Worm (Caenorhabditis elegans) whole organism, early embryonic: Measurements from ENCODE around the gene pdhb-1.
A peak's percentile ranks its signal among the peaks of the same experiment; 100 is the strongest.

ENCODE experiments used
- B0310.2 ChIP-seq: sonication (generic microtip); optimal IDR thresholded peaks from 2 replicates; lab custom pipeline; 2016; ENCODE audit warnings: mild to moderate bottlenecking, missing genetic modification characterization, missing compliant biosample characterization
- F13C5.2 ChIP-seq: sonication (generic microtip); optimal IDR thresholded peaks from 2 replicates; lab custom pipeline; 2017; ENCODE audit warnings: mild to moderate bottlenecking, missing genetic modification characterization, inconsistent platforms, missing compliant biosample characterization
- aly-1 ChIP-seq: sonication (generic microtip); optimal IDR thresholded peaks from 2 replicates; lab custom pipeline; 2016; ENCODE audit warnings: missing genetic modification characterization, missing compliant biosample characterization
- ama-1 ChIP-seq: fragments of 150-350 bp; optimal IDR thresholded peaks from 2 replicates; lab custom pipeline; 2014
- ceh-13 ChIP-seq: fragments of 200-800 bp; sonication (Bioruptor generic); optimal IDR thresholded peaks from 2 replicates; lab custom pipeline; 2018; ENCODE audit warnings: mild to moderate bottlenecking, missing genetic modification characterization, missing compliant biosample characterization
- ceh-36 ChIP-seq: sonication (generic microtip); optimal IDR thresholded peaks from 2 replicates; lab custom pipeline; 2016; ENCODE audit warnings: missing genetic modification characterization, inconsistent platforms, missing compliant biosample characterization
- ets-7 ChIP-seq: sonication (generic microtip); optimal IDR thresholded peaks from 2 replicates; lab custom pipeline; 2016; ENCODE audit warnings: missing genotype, missing genetic modification characterization, missing compliant biosample characterization
- flt-1 ChIP-seq: fragments of 200-800 bp; sonication (Bioruptor generic); IDR thresholded peaks from 2 replicates; pipeline ENCODE4 v1.3.6; 2022; ENCODE audit warnings: missing genetic modification characterization, missing compliant biosample characterization
- hmbx-1 ChIP-seq: sonication (generic microtip); optimal IDR thresholded peaks from 2 replicates; lab custom pipeline; 2016; ENCODE audit warnings: mild to moderate bottlenecking, missing genetic modification characterization, missing compliant biosample characterization
- hmg-4 ChIP-seq: fragments of 200-800 bp; sonication (Bioruptor generic); optimal IDR thresholded peaks from 2 replicates; lab custom pipeline; 2018; ENCODE audit warnings: mild to moderate bottlenecking, missing genetic modification characterization, missing compliant biosample characterization
- hnd-1 ChIP-seq: sonication (generic microtip); optimal IDR thresholded peaks from 2 replicates; lab custom pipeline; 2016; ENCODE audit warnings: missing genetic modification characterization, missing compliant biosample characterization
- pes-1 ChIP-seq: fragments of 200-800 bp; sonication (Bioruptor generic); IDR thresholded peaks from 2 replicates; pipeline ENCODE4 v1.3.6; 2022; ENCODE audit warnings: missing genetic modification reagents, missing genetic modification characterization, missing compliant biosample characterization
- scrt-1 ChIP-seq: fragments of 200-800 bp; sonication (Bioruptor generic); IDR thresholded peaks from 2 replicates; pipeline ENCODE4 v1.3.6; 2022; ENCODE audit warnings: missing genetic modification characterization, missing compliant biosample characterization
- sea-1 ChIP-seq: fragments of 200-800 bp; sonication (Bioruptor generic); conservative IDR thresholded peaks from 2 replicates; pipeline ENCODE4 v1.3.6; 2022; ENCODE audit warnings: missing genetic modification characterization, missing compliant biosample characterization
- tbx-11 ChIP-seq: fragments of 200-800 bp; sonication (Bioruptor generic); IDR thresholded peaks from 2 replicates; pipeline ENCODE4 v1.3.6; 2022; ENCODE audit warnings: missing genetic modification characterization, missing compliant biosample characterization
- tbx-37 ChIP-seq: fragments of 200-800 bp; sonication (Bioruptor generic); conservative IDR thresholded peaks from 2 replicates; pipeline ENCODE4 v1.3.6; 2022; ENCODE audit warnings: missing genetic modification reagents, missing genetic modification characterization, missing compliant biosample characterization
- tra-4 ChIP-seq: sonication (generic microtip); optimal IDR thresholded peaks from 2 replicates; lab custom pipeline; 2017; ENCODE audit warnings: missing genetic modification characterization, missing compliant biosample characterization

Gene pdhb-1

DNA sequence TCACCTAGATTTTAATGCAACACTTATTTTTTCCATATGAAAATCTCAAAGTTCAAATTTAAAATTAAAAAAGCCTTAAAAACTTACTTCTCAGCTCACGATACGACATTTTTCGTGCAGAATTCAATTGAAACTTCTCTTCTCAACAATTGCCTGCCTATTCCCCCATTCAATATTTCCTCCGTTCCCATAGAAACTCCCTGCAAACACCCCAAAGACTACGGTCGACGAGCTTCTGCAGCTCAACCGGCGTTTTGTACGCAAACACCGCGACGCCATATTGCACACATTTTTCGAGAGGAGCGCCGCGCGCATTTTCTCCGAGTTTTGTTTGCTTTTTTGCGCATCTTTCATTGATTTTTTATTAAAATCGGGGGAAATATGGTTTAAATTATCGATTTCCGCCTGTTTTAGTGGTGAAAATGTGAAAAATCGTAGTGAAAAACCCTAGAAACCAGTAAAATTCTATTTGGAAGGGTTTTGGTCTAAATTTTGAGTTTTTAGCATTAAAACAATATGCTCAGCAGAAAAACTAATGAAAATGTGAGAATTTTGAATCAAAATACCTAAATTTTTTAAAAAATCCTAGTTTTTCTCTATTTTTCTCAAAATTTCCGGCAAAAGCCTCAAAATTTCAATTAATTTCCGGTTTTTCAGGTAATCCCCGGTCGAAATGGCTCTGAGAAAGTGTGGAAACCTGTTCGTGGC is at the start of gene pdhb-1, which contains the start of gene dyf-3:
Gene pdhb-1 (plus strand): TSS at position 658 of the 708 bp plus-strand sequence.
Gene dyf-3 (minus strand): TSS at position 217 of the 708 bp plus-strand sequence.
- 0 out of 2 replicates have a peak, but pooled peaks have one; percentile 38 for TF ChIP-seq scrt-1 (GFP tag; lab: Robert Waterston, UW)
- no peak for TF ChIP-seq tbx-11 (GFP tag; lab: Robert Waterston, UW)
- peak; percentile 40 for TF ChIP-seq F13C5.2

DNA sequence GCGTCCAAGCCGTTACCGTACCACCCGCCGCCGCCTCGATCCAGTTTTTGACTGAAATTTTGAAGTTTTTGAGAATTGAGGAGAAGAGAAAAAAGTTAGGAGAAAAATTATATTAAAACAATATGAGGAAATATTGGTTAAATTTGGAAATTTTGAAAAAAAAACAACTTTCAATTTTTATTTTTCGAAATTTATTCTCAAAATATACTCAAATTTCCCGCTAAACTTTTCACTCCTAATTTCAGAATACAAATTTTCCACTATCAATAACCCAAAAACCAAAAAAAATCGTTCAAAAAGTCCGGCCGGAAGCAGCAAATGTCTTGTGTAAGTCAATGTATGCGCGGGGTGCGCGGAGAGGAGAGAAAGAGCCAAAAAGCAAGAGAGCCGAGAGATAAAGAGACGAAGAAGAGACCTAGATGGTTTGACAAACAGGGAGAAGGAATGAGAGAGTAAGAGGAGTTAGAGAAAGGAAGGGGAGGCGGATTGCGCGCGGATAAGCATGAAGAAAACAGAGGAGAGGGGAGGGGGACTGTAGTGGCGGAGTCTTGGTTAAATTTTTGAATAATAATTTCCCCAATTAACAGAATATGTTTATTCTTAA is 49.4 kb upstream of the pdhb-1 start, which contains the start of gene elks-1:
Gene elks-1 (minus strand): TSS at position 51 of the 604 bp plus-strand sequence.
- no peak for TF ChIP-seq scrt-1 (GFP tag; lab: Robert Waterston, UW)
- TF ChIP-seq aly-1 (tag; lab: Kevin White, UChicago): no peak
- no peak for TF ChIP-seq ama-1 (lab: Kevin White, UChicago)
- TF ChIP-seq ceh-13 (GFP tag; lab: Kevin White, UChicago): no peak
- no peak for TF ChIP-seq hmg-4
- no peak for TF ChIP-seq tra-4 (tag; lab: Kevin White, UChicago)
- no peak for TF ChIP-seq tbx-37
- TF ChIP-seq flt-1: peak; percentile 34; the same call in 1 of the 2 replicates
- TF ChIP-seq hnd-1 (tag; lab: Kevin White, UChicago): no peak
- no peak for TF ChIP-seq ceh-36 (tag; lab: Kevin White, UChicago)
- no peak for TF ChIP-seq pes-1 (GFP tag; lab: Robert Waterston, UW)
- no peak for TF ChIP-seq B0310.2 (tag; lab: Kevin White, UChicago)
- TF ChIP-seq F13C5.2: peak; percentile 4
- TF ChIP-seq tbx-11 (GFP tag; lab: Robert Waterston, UW): no peak
- TF ChIP-seq sea-1 (GFP tag; lab: Robert Waterston, UW): no peak
- no peak for TF ChIP-seq hmbx-1 (tag; lab: Kevin White, UChicago)
- TF ChIP-seq ets-7 (tag; lab: Kevin White, UChicago): peak; percentile 70

DNA sequence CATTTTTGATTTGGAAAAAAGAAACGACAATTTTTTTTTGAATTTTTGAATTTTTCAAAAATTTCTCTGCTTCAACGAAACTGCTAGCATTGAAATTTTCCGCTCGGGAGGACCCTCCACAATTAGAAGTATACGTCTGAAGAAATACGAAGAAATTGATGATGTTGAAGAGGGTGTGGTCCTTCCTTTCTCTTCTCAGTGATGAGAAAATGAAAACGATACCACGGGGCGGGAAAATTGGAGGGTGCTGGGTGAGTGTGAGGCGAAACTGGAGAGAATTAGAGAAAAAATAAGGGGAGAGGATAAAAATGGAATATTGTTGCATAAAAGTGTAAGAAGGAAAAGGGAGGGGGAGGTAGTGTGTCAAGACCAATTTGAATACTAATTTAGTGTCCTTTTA is 47.5 kb upstream of the pdhb-1 start:
- no peak for TF ChIP-seq scrt-1 (GFP tag; lab: Robert Waterston, UW)
- TF ChIP-seq flt-1: no peak
- no peak for TF ChIP-seq sea-1 (GFP tag; lab: Robert Waterston, UW)
- no peak for TF ChIP-seq aly-1 (tag; lab: Kevin White, UChicago)
- no peak for TF ChIP-seq pes-1 (GFP tag; lab: Robert Waterston, UW)
- no peak for TF ChIP-seq ceh-36 (tag; lab: Kevin White, UChicago)
- no peak for TF ChIP-seq tbx-37
- no peak for TF ChIP-seq ama-1 (lab: Kevin White, UChicago)
- no peak for TF ChIP-seq B0310.2 (tag; lab: Kevin White, UChicago)
- no peak for TF ChIP-seq hmg-4
- no peak for TF ChIP-seq F13C5.2
- no peak for TF ChIP-seq hnd-1 (tag; lab: Kevin White, UChicago)

DNA sequence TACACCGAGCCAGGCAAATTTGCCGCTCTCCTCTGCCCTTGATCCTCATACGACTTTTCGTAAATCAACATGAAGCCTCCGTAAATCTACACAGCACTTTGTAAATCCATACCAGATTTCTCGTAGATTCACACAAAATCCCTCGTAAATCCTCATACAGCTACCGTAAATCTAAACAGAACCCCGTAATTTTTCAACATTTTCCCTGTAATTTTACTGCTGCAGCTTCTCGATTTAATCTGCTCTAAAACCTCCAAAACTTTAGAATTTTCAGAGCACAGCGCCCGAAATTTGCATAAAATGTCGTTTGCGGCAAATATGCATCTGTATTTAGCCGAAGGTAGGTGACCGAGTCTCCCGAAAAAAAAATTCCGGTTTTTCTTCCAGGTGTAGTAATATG is 44.7 kb upstream of the pdhb-1 start, which contains the start of gene F42A6.1:
Gene F42A6.1 (plus strand): TSS at position 301 of the 400 bp plus-strand sequence.
- no peak for TF ChIP-seq tra-4 (tag; lab: Kevin White, UChicago)
- TF ChIP-seq ama-1 (lab: Kevin White, UChicago): no peak
- no peak for TF ChIP-seq B0310.2 (tag; lab: Kevin White, UChicago)
- TF ChIP-seq ets-7 (tag; lab: Kevin White, UChicago): no peak
- TF ChIP-seq aly-1 (tag; lab: Kevin White, UChicago): no peak

DNA sequence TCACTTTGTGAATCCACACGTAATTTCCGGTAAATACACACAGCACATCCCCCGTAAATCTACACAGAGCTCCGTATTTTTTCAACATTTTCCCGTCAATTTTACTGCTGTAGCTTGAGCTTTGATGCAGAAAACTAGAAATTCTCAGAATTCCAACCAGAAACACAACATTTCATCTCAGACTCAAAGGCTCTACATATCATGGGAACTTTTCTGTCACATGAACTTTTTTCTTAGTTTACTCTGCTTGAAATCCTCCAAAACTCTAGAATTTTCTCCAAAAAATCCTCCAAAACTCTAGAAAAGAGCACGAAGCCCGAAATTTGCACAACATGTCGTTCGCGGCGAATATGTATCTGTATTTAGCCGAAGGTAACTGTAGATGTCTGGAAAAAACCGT is 36.3 kb upstream of the pdhb-1 start, which contains the start of gene Y55H10A.2:
Gene Y55H10A.2 (plus strand): TSS at position 301 of the 400 bp plus-strand sequence.
- no peak for TF ChIP-seq aly-1 (tag; lab: Kevin White, UChicago)
- TF ChIP-seq flt-1: no peak
- no peak for TF ChIP-seq sea-1 (GFP tag; lab: Robert Waterston, UW)
- TF ChIP-seq ceh-13 (GFP tag; lab: Kevin White, UChicago): no peak
- no peak for TF ChIP-seq ama-1 (lab: Kevin White, UChicago)
- TF ChIP-seq hnd-1 (tag; lab: Kevin White, UChicago): no peak
- no peak for TF ChIP-seq pes-1 (GFP tag; lab: Robert Waterston, UW)
- no peak for TF ChIP-seq tbx-37

DNA sequence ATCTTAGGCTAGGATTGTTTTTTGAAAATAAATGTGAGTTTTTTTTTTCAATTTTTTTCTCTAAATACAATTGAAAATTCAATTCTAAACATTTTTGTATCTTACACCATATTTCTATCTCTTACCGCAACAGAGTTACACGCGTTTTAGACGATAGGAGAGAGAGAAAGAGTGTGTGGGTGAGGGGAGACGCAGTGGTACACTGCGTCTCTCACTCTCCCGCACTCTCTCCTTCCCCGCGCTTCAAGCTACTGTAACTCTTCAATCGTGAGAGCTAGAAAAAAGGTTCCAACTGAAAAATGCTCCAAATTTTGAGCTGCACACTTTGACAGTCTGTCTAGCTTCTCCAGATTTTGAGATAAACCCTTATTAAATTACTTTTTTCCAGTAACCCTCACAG is 35.7 kb upstream of the pdhb-1 start:
- TF ChIP-seq ceh-13 (GFP tag; lab: Kevin White, UChicago) (no peak), ama-1 (lab: Kevin White, UChicago) (no peak), sea-1 (GFP tag; lab: Robert Waterston, UW) (no peak), pes-1 (GFP tag; lab: Robert Waterston, UW) (no peak), B0310.2 (tag; lab: Kevin White, UChicago) (no peak), tbx-11 (GFP tag; lab: Robert Waterston, UW) (no peak), ets-7 (tag; lab: Kevin White, UChicago) (no peak), hmbx-1 (tag; lab: Kevin White, UChicago) (no peak), hnd-1 (tag; lab: Kevin White, UChicago) (no peak), hmg-4 (no peak), tra-4 (tag; lab: Kevin White, UChicago) (no peak), F13C5.2 (no peak), aly-1 (tag; lab: Kevin White, UChicago) (no peak), ceh-36 (tag; lab: Kevin White, UChicago) (no peak), scrt-1 (GFP tag; lab: Robert Waterston, UW) (no peak), flt-1 (no peak)

DNA sequence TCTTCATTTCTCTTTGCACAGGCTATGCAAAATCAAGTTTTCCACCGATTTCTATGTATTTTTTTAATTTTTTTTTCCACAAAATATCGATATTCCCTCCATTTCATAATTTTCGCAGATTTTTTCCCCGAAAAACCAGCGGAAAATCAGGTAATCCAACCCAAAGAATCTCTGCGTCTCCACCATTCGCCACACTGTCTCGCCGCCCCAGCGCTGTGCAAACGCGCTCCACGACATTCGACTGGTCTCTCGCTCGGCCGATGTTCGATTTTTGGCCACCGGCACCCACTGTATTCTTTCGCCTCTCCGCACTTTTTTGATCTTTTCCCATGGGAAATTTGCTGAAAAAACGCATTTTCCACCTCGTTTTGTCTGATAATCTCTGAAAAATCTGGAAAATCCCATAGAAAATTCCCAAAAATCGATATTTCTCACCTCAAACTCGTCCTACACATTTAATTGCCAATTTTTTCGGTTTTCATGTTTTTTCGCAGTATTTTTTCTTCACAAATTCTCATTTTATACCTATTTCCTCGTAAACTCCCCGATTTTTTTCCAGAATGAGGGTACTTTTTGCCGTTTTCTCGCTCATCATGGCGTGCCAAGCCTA is 30.7 kb upstream of the pdhb-1 start, which contains the start of gene vha-19:
Gene vha-19 (plus strand): TSS at position 560 of the 610 bp plus-strand sequence.
- no peak for TF ChIP-seq ceh-36 (tag; lab: Kevin White, UChicago)
- no peak for TF ChIP-seq tbx-11 (GFP tag; lab: Robert Waterston, UW)
- no peak for TF ChIP-seq hnd-1 (tag; lab: Kevin White, UChicago)
- TF ChIP-seq B0310.2 (tag; lab: Kevin White, UChicago): no peak
- no peak for TF ChIP-seq ets-7 (tag; lab: Kevin White, UChicago)
- TF ChIP-seq aly-1 (tag; lab: Kevin White, UChicago): no peak
- TF ChIP-seq hmbx-1 (tag; lab: Kevin White, UChicago): no peak
- no peak for TF ChIP-seq pes-1 (GFP tag; lab: Robert Waterston, UW)
- no peak for TF ChIP-seq tra-4 (tag; lab: Kevin White, UChicago)
- TF ChIP-seq tbx-37: no peak
- TF ChIP-seq ceh-13 (GFP tag; lab: Kevin White, UChicago): no peak
- TF ChIP-seq scrt-1 (GFP tag; lab: Robert Waterston, UW): no peak
